Worm (Caenorhabditis elegans) whole organism, dauer: ENCODE data around the gene K02E7.4.

Experiments used
- unc-62 ChIP-seq: sonication (generic microtip); optimal IDR thresholded peaks from 2 replicates; lab custom pipeline; 2017; ENCODE audit warnings: missing biosample characterization, missing genetic modification reagents, missing genetic modification characterization

The K02E7.4 gene

ce11 chrII:1114133-1114532 is 41.9 kb downstream of the K02E7.4 start, which contains the start of gene lips-12:
lips-12 (minus strand) TSS chrII:1114233.
- no peak for TF ChIP-seq unc-62

ce11 chrII:1116521-1116920 is 44.3 kb downstream of the K02E7.4 start:
- TF ChIP-seq unc-62 = no peak

ce11 chrII:1117992-1118729 is 46.0 kb downstream of the K02E7.4 start, which contains the start of gene lips-13:
lips-13 (minus strand) TSS chrII:1118042.
- TF ChIP-seq unc-62 = no peak

DNA sequence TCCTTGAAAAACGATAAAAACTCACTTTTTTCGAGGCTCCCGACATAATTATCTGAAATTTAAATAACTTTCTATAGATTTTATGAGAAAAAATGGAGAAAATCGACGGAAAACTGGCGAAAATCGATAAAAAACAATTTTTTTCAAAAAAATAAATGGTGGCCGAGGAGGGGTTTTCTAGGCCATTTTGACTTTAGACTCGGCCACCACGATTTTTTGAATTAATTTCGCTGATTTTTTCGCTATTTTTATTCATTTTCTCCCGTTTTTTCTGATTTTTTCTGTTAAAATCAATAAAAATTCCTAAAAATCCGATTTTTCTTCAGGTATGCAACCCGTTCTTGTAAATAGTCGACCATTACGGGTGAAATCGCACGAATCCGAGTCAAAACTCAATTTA is 51.0 kb downstream of the K02E7.4 start, which contains the start of the genes sut-1 and eri-3:
TSS of gene sut-1 (minus strand) at position 58 of the 400 bp plus-strand sequence.
TSS of gene eri-3 (plus strand) at position 327 of the 400 bp plus-strand sequence.
- TF ChIP-seq unc-62 = no peak
